Worm (Caenorhabditis elegans): ENCODE measurements around the gene sec-31.

ce11 chrIV:11317119-11317518 is 54.5 kb downstream of the sec-31 start, which contains the start of gene gspd-1:
- TF ChIP-seq him-1 (tag; optimal IDR thresholded peaks at IDR 0.05) (no peak), W03F9.2 (tag; optimal IDR thresholded peaks at IDR 0.05) (no peak)
